Worm (Caenorhabditis elegans): Measurements from ENCODE around the gene abts-3.

The abts-3 gene

ce11 chrII:6192484-6192883 lies 59.8 kb downstream of the abts-3 start, which contains the start of gene cpb-2:
TSS of gene cpb-2 (plus strand) at chrII:6192784.
- TF ChIP-seq nfya-2 (GFP tag; IDR thresholded peaks at IDR 0.05) (no peak), F55B11.4 (tag; optimal IDR thresholded peaks at IDR 0.05; ENCODE audit: borderline replicate concordance, insufficient read depth) (no peak), hmg-20 (GFP tag; IDR thresholded peaks at IDR 0.05) (no peak), D2030.7 (GFP tag; IDR thresholded peaks at IDR 0.05) (no peak), F37B4.10 (GFP tag; IDR thresholded peaks at IDR 0.05) (no peak), let-526 (GFP tag; IDR thresholded peaks at IDR 0.05) (no peak), K12H6.12 (tag; optimal IDR thresholded peaks at IDR 0.05) (no peak), mcd-1 (GFP tag; IDR thresholded peaks at IDR 0.05) (no peak), snpc-1.3 (tag; optimal IDR thresholded peaks at IDR 0.05; ENCODE audit: insufficient read depth) (no peak), pha-4 (tag; optimal IDR thresholded peaks at IDR 0.05) (no peak), hrde-1 (tag; optimal IDR thresholded peaks at IDR 0.05; ENCODE audit: borderline replicate concordance) (no peak), him-1 (tag; optimal IDR thresholded peaks at IDR 0.05) (no peak), tbp1 (GFP tag; optimal IDR thresholded peaks at IDR 0.05) (no peak), die-1 (tag; optimal IDR thresholded peaks at IDR 0.05) (no peak)

- TF ChIP-seq snpc-3.4 (tag; optimal IDR thresholded peaks at IDR 0.05) (peak; percentile 20), lsy-27 (tag; optimal IDR thresholded peaks at IDR 0.05; ENCODE audit: borderline replicate concordance, insufficient read depth) (peak; percentile 7), bed-2 (GFP tag; IDR thresholded peaks at IDR 0.05) (no peak), rec-8 (tag; optimal IDR thresholded peaks at IDR 0.05) (no peak), tbp1 (GFP tag; optimal IDR thresholded peaks at IDR 0.05) (peak; percentile 24), ceh-40 (GFP tag; IDR thresholded peaks at IDR 0.05) (no peak), D2030.7 (GFP tag; IDR thresholded peaks at IDR 0.05) (peak; percentile 23; the same call in 1 of the 2 replicates), F23B12.7 (tag; optimal IDR thresholded peaks at IDR 0.05; ENCODE audit: insufficient read depth) (peak; percentile 92), lsl-1 (GFP tag; optimal IDR thresholded peaks at IDR 0.05) (peak; percentile 60), pbrm-1 (GFP tag; IDR thresholded peaks at IDR 0.05) (peak; percentile 37; the same call in 1 of the 2 replicates)
Observed at ce11 chrII:6196875-6197274, 64.2 kb downstream of the abts-3 start, which contains the start of the genes rbmx-2 and C30B5.2. TSS of gene rbmx-2 (minus strand) at chrII:6196948. TSS of gene C30B5.2 (plus strand) at chrII:6197180.

ce11 chrII:6198468-6198867 lies 65.8 kb downstream of the abts-3 start, which contains the start of gene szy-4:
TSS of gene szy-4 (plus strand) at chrII:6198696.
- TF ChIP-seq F52B5.7 (tag; optimal IDR thresholded peaks at IDR 0.05) (no peak), ceh-91 (GFP tag; IDR thresholded peaks at IDR 0.05) (peak; percentile 40; the same call in 1 of the 2 replicates), C06A6.2 (GFP tag; conservative IDR thresholded peaks at IDR 0.05) (no peak), lsl-1 (GFP tag; optimal IDR thresholded peaks at IDR 0.05) (peak; percentile 86), D2030.7 (GFP tag; IDR thresholded peaks at IDR 0.05) (peak; percentile 53), egl-18 (GFP tag; IDR thresholded peaks at IDR 0.05) (no peak), attf-6 (GFP tag; IDR thresholded peaks at IDR 0.05) (no peak), zfh-2 (GFP tag; conservative IDR thresholded peaks at IDR 0.05) (no peak), Y56A3A.18 (GFP tag; IDR thresholded peaks at IDR 0.05) (no peak), Y53F4B.3 (GFP tag; IDR thresholded peaks at IDR 0.05) (no peak), tlf-1 (GFP tag; optimal IDR thresholded peaks at IDR 0.05) (no peak), him-1 (tag; optimal IDR thresholded peaks at IDR 0.05) (no peak), zim-3 (tag; optimal IDR thresholded peaks at IDR 0.05) (no peak), mxl-1 (tag; optimal IDR thresholded peaks at IDR 0.05) (no peak), cebp-1 (GFP tag; IDR thresholded peaks at IDR 0.05) (no peak), cebp-1 (tag; optimal IDR thresholded peaks at IDR 0.05) (no peak), dpl-1 (GFP tag; optimal IDR thresholded peaks at IDR 0.05) (peak; percentile 62), lin-54 (GFP tag; optimal IDR thresholded peaks at IDR 0.05) (peak; percentile 54), madf-8 (GFP tag; conservative IDR thresholded peaks at IDR 0.05) (peak; percentile 71), unc-130 (GFP tag; optimal IDR thresholded peaks at IDR 0.05) (peak; percentile 2), somi-1 (GFP tag; optimal IDR thresholded peaks at IDR 0.05) (no peak), ztf-6 (GFP tag; IDR thresholded peaks at IDR 0.05) (no peak), ceh-58 (GFP tag; IDR thresholded peaks at IDR 0.05) (no peak), mes-4 (tag; optimal IDR thresholded peaks at IDR 0.05) (no peak), repo-1 (tag; optimal IDR thresholded peaks at IDR 0.05) (no peak), pbrm-1 (GFP tag; IDR thresholded peaks at IDR 0.05) (no peak), T07F8.4 (tag; optimal IDR thresholded peaks at IDR 0.05) (no peak), mcd-1 (GFP tag; IDR thresholded peaks at IDR 0.05) (no peak)

All from whole organism, young adult.